Fruit fly (Drosophila melanogaster) whole organism, adult: Measurements from ENCODE around the gene CG17549.

Experiments used
- CG11617 ChIP-seq: fragments of 200-800 bp; sonication (Bioruptor generic); optimal IDR thresholded peaks from 2 replicates; lab custom pipeline; 2017; ENCODE audit warnings: mild to moderate bottlenecking, missing biosample characterization, missing genetic modification reagents, missing genetic modification characterization
- CG12768 ChIP-seq: fragments of 200-800 bp; sonication (Bioruptor generic); optimal IDR thresholded peaks from 2 replicates; lab custom pipeline; 2017; ENCODE audit warnings: missing biosample characterization, missing genetic modification characterization, mild to moderate bottlenecking, moderate library complexity, missing genetic modification reagents
- CG14711 ChIP-seq: fragments of 200-800 bp; sonication (Bioruptor generic); optimal IDR thresholded peaks from 2 replicates; lab custom pipeline; 2018; ENCODE audit warnings: missing biosample characterization, mild to moderate bottlenecking, missing genetic modification characterization, moderate library complexity
- CG1620 ChIP-seq: fragments of 200-800 bp; sonication (Bioruptor generic); optimal IDR thresholded peaks from 2 replicates; lab custom pipeline; 2016; ENCODE audit warnings: missing biosample characterization, missing genetic modification characterization
- CG33017 ChIP-seq: fragments of 200-800 bp; sonication (Bioruptor generic); optimal IDR thresholded peaks from 2 replicates; lab custom pipeline; 2018; ENCODE audit warnings: missing biosample characterization, mild to moderate bottlenecking, missing genetic modification characterization, moderate library complexity
- CG5204 ChIP-seq: fragments of 200-800 bp; sonication (Bioruptor generic); optimal IDR thresholded peaks from 2 replicates; lab custom pipeline; 2016; ENCODE audit warnings: missing biosample characterization, missing genetic modification characterization
- CG7045 ChIP-seq: fragments of 200-800 bp; sonication (Bioruptor generic); optimal IDR thresholded peaks from 2 replicates; lab custom pipeline; 2017; ENCODE audit warnings: missing biosample characterization, mild to moderate bottlenecking, missing genetic modification characterization
- CG7101 ChIP-seq: fragments of 200-800 bp; sonication (Bioruptor generic); optimal IDR thresholded peaks from 2 replicates; lab custom pipeline; 2018; ENCODE audit warnings: missing biosample characterization, mild to moderate bottlenecking, missing genetic modification characterization, moderate library complexity
- Clk ChIP-seq: fragments of 200-800 bp; sonication (Bioruptor generic); optimal IDR thresholded peaks from 2 replicates; lab custom pipeline; 2017; ENCODE audit warnings: missing biosample characterization, missing genetic modification characterization
- Crg-1 ChIP-seq: fragments of 200-800 bp; sonication (Bioruptor generic); optimal IDR thresholded peaks from 2 replicates; lab custom pipeline; 2016; ENCODE audit warnings: missing biosample characterization, missing genetic modification characterization
- Hr96 ChIP-seq: fragments of 200-800 bp; sonication (Bioruptor generic); optimal IDR thresholded peaks from 2 replicates; lab custom pipeline; 2016; ENCODE audit warnings: missing biosample characterization, missing genetic modification characterization
- Mnt ChIP-seq: fragments of 200-800 bp; sonication (Bioruptor generic); optimal IDR thresholded peaks from 2 replicates; lab custom pipeline; 2016; ENCODE audit warnings: missing biosample characterization, mild to moderate bottlenecking, missing genetic modification characterization
- bab1 ChIP-seq: fragments of 200-800 bp; sonication (Bioruptor generic); optimal IDR thresholded peaks from 3 replicates; lab custom pipeline; 2019; ENCODE audit warnings: missing biosample characterization, mild to moderate bottlenecking, missing genetic modification characterization, moderate library complexity
- cic ChIP-seq: fragments of 200-800 bp; sonication (Bioruptor generic); optimal IDR thresholded peaks from 2 replicates; lab custom pipeline; 2017; ENCODE audit warnings: missing biosample characterization, mild to moderate bottlenecking, missing genetic modification characterization, moderate library complexity
- cnc ChIP-seq, 2 experiments: fragments of >200 bp; optimal IDR thresholded peaks; 2 replicates each; lab custom pipeline; 2017
- kay ChIP-seq: fragments of 200-800 bp; sonication (Bioruptor generic); peaks from one replicate; lab custom pipeline; 2016; ENCODE audit warnings: missing biosample characterization, missing genetic modification characterization, borderline replicate concordance
- ovo ChIP-seq: fragments of 200-800 bp; sonication (Bioruptor generic); optimal IDR thresholded peaks from 2 replicates; lab custom pipeline; 2016; ENCODE audit warnings: missing biosample characterization, missing genetic modification characterization
- pad ChIP-seq: fragments of 200-800 bp; sonication (Bioruptor generic); optimal IDR thresholded peaks from 3 replicates; lab custom pipeline; 2017; ENCODE audit warnings: missing biosample characterization, missing genetic modification characterization, mild to moderate bottlenecking, moderate library complexity, missing genetic modification reagents
- tj ChIP-seq: fragments of 200-800 bp; sonication (Bioruptor generic); optimal IDR thresholded peaks from 3 replicates; lab custom pipeline; 2017; ENCODE audit warnings: missing biosample characterization, mild to moderate bottlenecking, missing genetic modification characterization, moderate library complexity
- toe ChIP-seq: fragments of 200-800 bp; sonication (Bioruptor generic); optimal IDR thresholded peaks from 2 replicates; lab custom pipeline; 2016; ENCODE audit warnings: missing biosample characterization, missing genetic modification characterization

The CG17549 gene

dm6 chr2L:19393703-19394210 is 3.9 kb upstream of the CG17549 start, which contains the start of gene CG31798:
Gene CG31798, plus strand, starts transcription at chr2L:19394160.
- TF ChIP-seq ovo (GFP tag; lab: Kevin White, UChicago) (no peak), CG33017 (no peak), toe (GFP tag; lab: Kevin White, UChicago) (no peak), CG1620 (GFP tag; lab: Kevin White, UChicago) (no peak), CG7101 (tag; lab: Kevin White, UChicago) (no peak), cic (GFP tag; lab: Kevin White, UChicago) (no peak), kay (GFP tag; lab: Kevin White, UChicago) (no peak), Mnt (GFP tag; lab: Kevin White, UChicago) (no peak), Clk (GFP tag; lab: Kevin White, UChicago) (no peak), cnc (optimal IDR thresholded peaks at IDR 0.05; lab: Kevin White, UChicago) (no peak), tj (GFP tag; lab: Kevin White, UChicago) (no peak), Hr96 (no peak), CG14711 (no peak), CG5204 (GFP tag; lab: Kevin White, UChicago) (no peak), CG7045 (GFP tag; lab: Kevin White, UChicago) (no peak), CG12768 (GFP tag; lab: Kevin White, UChicago) (no peak), Crg-1 (no peak)

- no peak for TF ChIP-seq Hr96
- no peak for TF ChIP-seq Mnt (GFP tag; lab: Kevin White, UChicago)
- no peak for TF ChIP-seq CG1620 (GFP tag; lab: Kevin White, UChicago)
- TF ChIP-seq CG33017, result no peak
- no peak for TF ChIP-seq Crg-1
- TF ChIP-seq cnc (optimal IDR thresholded peaks at IDR 0.05; lab: Kevin White, UChicago), result no peak
- no peak for TF ChIP-seq pad
- no peak for TF ChIP-seq CG5204 (GFP tag; lab: Kevin White, UChicago)
- TF ChIP-seq CG7101 (tag; lab: Kevin White, UChicago), result no peak
- TF ChIP-seq Clk (GFP tag; lab: Kevin White, UChicago), result no peak
- no peak for TF ChIP-seq CG14711
These were observed 909 bp downstream of the CG17549 start for dm6 chr2L:19388966-19389365.

dm6 chr2L:19386106-19386715 is 3.7 kb downstream of the CG17549 start, which contains the start of gene fon:
Gene fon, minus strand, starts transcription at chr2L:19386205.
- TF ChIP-seq kay (GFP tag; lab: Kevin White, UChicago) (peak; percentile 62), toe (GFP tag; lab: Kevin White, UChicago) (no peak), cic (GFP tag; lab: Kevin White, UChicago) (peak; percentile 55)

- TF ChIP-seq cnc (optimal IDR thresholded peaks at IDR 0.05; lab: Kevin White, UChicago), result no peak
- no peak for TF ChIP-seq pad
- TF ChIP-seq CG7101 (tag; lab: Kevin White, UChicago), result no peak
- no peak for TF ChIP-seq cic (GFP tag; lab: Kevin White, UChicago)
- no peak for TF ChIP-seq tj (GFP tag; lab: Kevin White, UChicago)
- TF ChIP-seq CG11617 (GFP tag; lab: Kevin White, UChicago), result no peak
- TF ChIP-seq CG14711, result no peak
These were observed 7.5 kb downstream of the CG17549 start for dm6 chr2L:19382353-19382752.

dm6 chr2L:19380630-19381029 is 9.2 kb downstream of the CG17549 start, which contains the start of gene CG17350:
Gene CG17350, plus strand, starts transcription at chr2L:19380930.
- TF ChIP-seq cnc (optimal IDR thresholded peaks at IDR 0.05; lab: Kevin White, UChicago) (no peak), CG11617 (GFP tag; lab: Kevin White, UChicago) (no peak), Clk (GFP tag; lab: Kevin White, UChicago) (no peak), CG5204 (GFP tag; lab: Kevin White, UChicago) (no peak), CG12768 (GFP tag; lab: Kevin White, UChicago) (no peak), CG7101 (tag; lab: Kevin White, UChicago) (no peak), pad (no peak), tj (GFP tag; lab: Kevin White, UChicago) (no peak), CG1620 (GFP tag; lab: Kevin White, UChicago) (no peak), toe (GFP tag; lab: Kevin White, UChicago) (no peak), Mnt (GFP tag; lab: Kevin White, UChicago) (no peak), Hr96 (no peak), CG14711 (no peak), CG33017 (no peak)

DNA sequence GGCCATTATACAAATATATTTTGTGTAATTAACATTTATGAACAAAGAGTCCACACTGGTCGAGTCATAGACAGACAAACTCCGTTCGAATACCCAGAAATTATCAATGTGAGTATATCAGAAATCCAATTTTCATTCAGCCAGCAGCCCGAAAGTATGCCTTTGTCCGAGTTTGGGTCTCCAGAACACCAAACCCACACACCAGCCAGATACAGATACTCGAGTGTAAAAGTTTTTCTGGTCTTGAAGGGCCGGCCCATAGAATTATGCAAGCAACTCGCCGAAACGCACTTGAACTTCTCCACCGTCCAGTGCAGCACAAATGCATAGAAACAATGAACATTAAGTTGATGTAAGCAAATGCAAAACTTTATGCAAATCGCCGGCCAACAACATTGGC is 11.3 kb downstream of the CG17549 start:
- TF ChIP-seq toe (GFP tag; lab: Kevin White, UChicago) (no peak), pad (no peak), CG11617 (GFP tag; lab: Kevin White, UChicago) (no peak), Hr96 (no peak), CG14711 (no peak), CG33017 (no peak), Crg-1 (no peak), ovo (GFP tag; lab: Kevin White, UChicago) (no peak), cnc (optimal IDR thresholded peaks at IDR 0.05; lab: Kevin White, UChicago) (no peak), CG5204 (GFP tag; lab: Kevin White, UChicago) (no peak), CG7045 (GFP tag; lab: Kevin White, UChicago) (no peak), CG12768 (GFP tag; lab: Kevin White, UChicago) (no peak), bab1 (GFP tag; lab: Kevin White, UChicago) (no peak), cic (GFP tag; lab: Kevin White, UChicago) (no peak), tj (GFP tag; lab: Kevin White, UChicago) (no peak), CG1620 (GFP tag; lab: Kevin White, UChicago) (no peak), CG7101 (tag; lab: Kevin White, UChicago) (no peak), Clk (GFP tag; lab: Kevin White, UChicago) (no peak)
